Worm (Caenorhabditis elegans) whole organism, young adult: ENCODE data around the gene C39D10.1.

ENCODE experiments used
- B0019.2 ChIP-seq: fragments of 200-800 bp; sonication (Bioruptor generic); conservative IDR thresholded peaks from 2 replicates; pipeline ENCODE4 v1.3.6; 2022; ENCODE audit warnings: missing genetic modification reagents, missing genetic modification characterization, missing compliant biosample characterization
- F49E8.2 ChIP-seq: sonication (generic microtip); optimal IDR thresholded peaks from 3 replicates; lab custom pipeline; 2017; ENCODE audit warnings: missing genetic modification characterization, mild to moderate bottlenecking, missing compliant biosample characterization, antibody characterized with exemption, moderate library complexity; ENCODE audit not compliant: insufficient read depth
- F52B5.7 ChIP-seq: sonication (generic microtip); optimal IDR thresholded peaks from 2 replicates; lab custom pipeline; 2016; ENCODE audit warnings: mild to moderate bottlenecking, missing genetic modification characterization, missing compliant biosample characterization
- lin-26 ChIP-seq: fragments of 200-800 bp; sonication (Bioruptor generic); IDR thresholded peaks from 2 replicates; pipeline ENCODE4 v1.3.6; 2022; ENCODE audit warnings: missing genetic modification reagents, missing genetic modification characterization, missing compliant biosample characterization
- lin-35 ChIP-seq, 3 experiments: fragments of 150-350 bp in 2 of 3; sonication (generic microtip) in 1 of 3; optimal IDR thresholded peaks; 2 replicates each; lab custom pipeline; 2014 to 2018; ENCODE audit warnings: missing biosample characterization in 3 of 3, missing genetic modification characterization in 3 of 3, missing genetic modification reagents in 3 of 3
- madf-8 ChIP-seq: fragments of 200-800 bp; sonication (Bioruptor generic); conservative IDR thresholded peaks from 2 replicates; pipeline ENCODE4 v1.3.6; 2022; ENCODE audit warnings: missing genetic modification reagents, missing genetic modification characterization, missing compliant biosample characterization
- unc-62 ChIP-seq: fragments of 150-350 bp; optimal IDR thresholded peaks from 2 replicates; lab custom pipeline; 2014; ENCODE audit warnings: missing biosample characterization, missing genetic modification reagents, missing genetic modification characterization

DNA sequence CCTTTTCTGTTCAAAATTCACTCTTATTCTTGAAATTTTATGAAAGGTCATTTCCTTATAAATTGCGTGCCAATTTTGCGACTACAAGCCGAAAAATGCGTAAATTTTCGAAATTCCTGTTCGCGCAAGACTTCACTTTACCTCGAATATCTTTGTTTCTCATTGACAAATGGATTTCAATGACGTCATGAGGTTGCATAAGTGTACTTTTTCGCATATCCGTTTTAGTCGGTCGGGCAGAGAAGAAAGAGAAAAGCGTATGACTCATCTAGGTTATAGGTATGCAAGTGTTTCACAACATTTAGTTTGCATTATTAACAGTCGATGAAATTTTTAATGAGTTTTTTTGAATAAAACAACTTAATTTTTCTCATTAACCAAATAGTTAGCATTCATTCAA, 9.3 kb downstream of the C39D10.1 start:
- TF ChIP-seq lin-26 = no peak
- no peak for TF ChIP-seq F52B5.7 (tag; lab: Kevin White, UChicago)
- no peak for TF ChIP-seq B0019.2 (GFP tag; lab: Robert Waterston, UW)
- TF ChIP-seq madf-8 = no peak
- TF ChIP-seq lin-35 (GFP tag; optimal IDR thresholded peaks at IDR 0.05; lab: Kevin White, UChicago) = no peak
- no peak for TF ChIP-seq unc-62 (GFP tag; lab: Kevin White, UChicago)
- TF ChIP-seq F49E8.2 = no peak
